Worm (Caenorhabditis elegans) whole organism, early embryonic: Measurements from ENCODE around the gene F15B9.8.

ENCODE experiments used
- B0310.2 ChIP-seq: sonication (generic microtip); optimal IDR thresholded peaks from 2 replicates; lab custom pipeline; 2016; ENCODE audit warnings: mild to moderate bottlenecking, missing genetic modification characterization, missing compliant biosample characterization
- F13C5.2 ChIP-seq: sonication (generic microtip); optimal IDR thresholded peaks from 2 replicates; lab custom pipeline; 2017; ENCODE audit warnings: mild to moderate bottlenecking, missing genetic modification characterization, inconsistent platforms, missing compliant biosample characterization
- aly-1 ChIP-seq: sonication (generic microtip); optimal IDR thresholded peaks from 2 replicates; lab custom pipeline; 2016; ENCODE audit warnings: missing genetic modification characterization, missing compliant biosample characterization
- ama-1 ChIP-seq: fragments of 150-350 bp; optimal IDR thresholded peaks from 2 replicates; lab custom pipeline; 2014
- ceh-13 ChIP-seq: fragments of 200-800 bp; sonication (Bioruptor generic); optimal IDR thresholded peaks from 2 replicates; lab custom pipeline; 2018; ENCODE audit warnings: mild to moderate bottlenecking, missing genetic modification characterization, missing compliant biosample characterization
- ceh-36 ChIP-seq: sonication (generic microtip); optimal IDR thresholded peaks from 2 replicates; lab custom pipeline; 2016; ENCODE audit warnings: missing genetic modification characterization, inconsistent platforms, missing compliant biosample characterization
- ets-7 ChIP-seq: sonication (generic microtip); optimal IDR thresholded peaks from 2 replicates; lab custom pipeline; 2016; ENCODE audit warnings: missing genotype, missing genetic modification characterization, missing compliant biosample characterization
- flt-1 ChIP-seq: fragments of 200-800 bp; sonication (Bioruptor generic); IDR thresholded peaks from 2 replicates; pipeline ENCODE4 v1.3.6; 2022; ENCODE audit warnings: missing genetic modification characterization, missing compliant biosample characterization
- hmbx-1 ChIP-seq: sonication (generic microtip); optimal IDR thresholded peaks from 2 replicates; lab custom pipeline; 2016; ENCODE audit warnings: mild to moderate bottlenecking, missing genetic modification characterization, missing compliant biosample characterization
- hmg-4 ChIP-seq: fragments of 200-800 bp; sonication (Bioruptor generic); optimal IDR thresholded peaks from 2 replicates; lab custom pipeline; 2018; ENCODE audit warnings: mild to moderate bottlenecking, missing genetic modification characterization, missing compliant biosample characterization
- hnd-1 ChIP-seq: sonication (generic microtip); optimal IDR thresholded peaks from 2 replicates; lab custom pipeline; 2016; ENCODE audit warnings: missing genetic modification characterization, missing compliant biosample characterization
- pes-1 ChIP-seq: fragments of 200-800 bp; sonication (Bioruptor generic); IDR thresholded peaks from 2 replicates; pipeline ENCODE4 v1.3.6; 2022; ENCODE audit warnings: missing genetic modification reagents, missing genetic modification characterization, missing compliant biosample characterization
- scrt-1 ChIP-seq: fragments of 200-800 bp; sonication (Bioruptor generic); IDR thresholded peaks from 2 replicates; pipeline ENCODE4 v1.3.6; 2022; ENCODE audit warnings: missing genetic modification characterization, missing compliant biosample characterization
- sea-1 ChIP-seq: fragments of 200-800 bp; sonication (Bioruptor generic); conservative IDR thresholded peaks from 2 replicates; pipeline ENCODE4 v1.3.6; 2022; ENCODE audit warnings: missing genetic modification characterization, missing compliant biosample characterization
- tbx-11 ChIP-seq: fragments of 200-800 bp; sonication (Bioruptor generic); IDR thresholded peaks from 2 replicates; pipeline ENCODE4 v1.3.6; 2022; ENCODE audit warnings: missing genetic modification characterization, missing compliant biosample characterization
- tbx-37 ChIP-seq: fragments of 200-800 bp; sonication (Bioruptor generic); conservative IDR thresholded peaks from 2 replicates; pipeline ENCODE4 v1.3.6; 2022; ENCODE audit warnings: missing genetic modification reagents, missing genetic modification characterization, missing compliant biosample characterization
- tra-4 ChIP-seq: sonication (generic microtip); optimal IDR thresholded peaks from 2 replicates; lab custom pipeline; 2017; ENCODE audit warnings: missing genetic modification characterization, missing compliant biosample characterization

The F15B9.8 gene

ce11 chrV:12967110-12967509 is 21.2 kb upstream of the F15B9.8 start, which contains the start of gene R186.3:
R186.3 (minus strand) TSS chrV:12967210.
- TF ChIP-seq aly-1 (tag; lab: Kevin White, UChicago) = no peak

ce11 chrV:12967925-12968327 is 20.4 kb upstream of the F15B9.8 start, which contains the start of gene R186.8:
R186.8 (minus strand) TSS chrV:12967982.
- peak; percentile 13 for TF ChIP-seq F13C5.2
- TF ChIP-seq tbx-37 (GFP tag; lab: Robert Waterston, UW) = 0 out of 2 replicates have a peak, but pooled peaks have one; percentile 28

ce11 chrV:12968555-12968954 is 19.8 kb upstream of the F15B9.8 start, which contains the start of gene lin-46:
lin-46 (plus strand) TSS chrV:12968855.
- TF ChIP-seq hmg-4 (GFP tag; lab: Kevin White, UChicago) = no peak
- no peak for TF ChIP-seq flt-1
- no peak for TF ChIP-seq B0310.2 (tag; lab: Kevin White, UChicago)
- TF ChIP-seq ama-1 (lab: Kevin White, UChicago) = no peak
- TF ChIP-seq F13C5.2 = no peak
- TF ChIP-seq tra-4 (tag; lab: Kevin White, UChicago) = no peak
- no peak for TF ChIP-seq tbx-11

ce11 chrV:12970575-12971160 is 17.7 kb upstream of the F15B9.8 start, which contains the start of gene pnn-1:
pnn-1 (plus strand) TSS chrV:12971110.
- TF ChIP-seq aly-1 (tag; lab: Kevin White, UChicago) (no peak), B0310.2 (tag; lab: Kevin White, UChicago) (no peak), tbx-11 (no peak), tra-4 (tag; lab: Kevin White, UChicago) (no peak), tbx-37 (GFP tag; lab: Robert Waterston, UW) (no peak), flt-1 (no peak), pes-1 (GFP tag; lab: Robert Waterston, UW) (no peak), ceh-13 (GFP tag; lab: Kevin White, UChicago) (no peak), scrt-1 (GFP tag; lab: Robert Waterston, UW) (no peak), hmbx-1 (tag; lab: Kevin White, UChicago) (no peak), ceh-36 (no peak), hnd-1 (tag; lab: Kevin White, UChicago) (no peak), ets-7 (no peak), ama-1 (lab: Kevin White, UChicago) (no peak), sea-1 (no peak), hmg-4 (GFP tag; lab: Kevin White, UChicago) (no peak), F13C5.2 (no peak)

- TF ChIP-seq flt-1 = no peak
- TF ChIP-seq tbx-11 = no peak
- no peak for TF ChIP-seq tbx-37 (GFP tag; lab: Robert Waterston, UW)
- no peak for TF ChIP-seq F13C5.2
- TF ChIP-seq B0310.2 (tag; lab: Kevin White, UChicago) = no peak
- TF ChIP-seq aly-1 (tag; lab: Kevin White, UChicago) = no peak
- TF ChIP-seq tra-4 (tag; lab: Kevin White, UChicago) = no peak
- no peak for TF ChIP-seq ceh-13 (GFP tag; lab: Kevin White, UChicago)
- TF ChIP-seq hmg-4 (GFP tag; lab: Kevin White, UChicago) = no peak
- TF ChIP-seq hnd-1 (tag; lab: Kevin White, UChicago) = no peak
- no peak for TF ChIP-seq sea-1
- no peak for TF ChIP-seq ama-1 (lab: Kevin White, UChicago)
- TF ChIP-seq pes-1 (GFP tag; lab: Robert Waterston, UW) = no peak
- TF ChIP-seq hmbx-1 (tag; lab: Kevin White, UChicago) = no peak
- TF ChIP-seq scrt-1 (GFP tag; lab: Robert Waterston, UW) = no peak
- no peak for TF ChIP-seq ceh-36
- TF ChIP-seq ets-7 = no peak
Measured at ce11 chrV:12974047-12974446, 14.3 kb upstream of the F15B9.8 start.

- TF ChIP-seq hnd-1 (tag; lab: Kevin White, UChicago) (no peak), tbx-11 (no peak), tbx-37 (GFP tag; lab: Robert Waterston, UW) (no peak), hmg-4 (GFP tag; lab: Kevin White, UChicago) (no peak), F13C5.2 (no peak), ama-1 (lab: Kevin White, UChicago) (no peak), B0310.2 (tag; lab: Kevin White, UChicago) (no peak), ceh-36 (no peak), tra-4 (tag; lab: Kevin White, UChicago) (no peak), scrt-1 (GFP tag; lab: Robert Waterston, UW) (no peak), sea-1 (no peak), flt-1 (no peak), ceh-13 (GFP tag; lab: Kevin White, UChicago) (no peak), aly-1 (tag; lab: Kevin White, UChicago) (no peak), hmbx-1 (tag; lab: Kevin White, UChicago) (no peak), pes-1 (GFP tag; lab: Robert Waterston, UW) (no peak), ets-7 (no peak)
Measured at ce11 chrV:12987061-12987460, 1.3 kb upstream of the F15B9.8 start, which contains the start of gene shw-3. shw-3 (minus strand) TSS chrV:12987161.

ce11 chrV:12992891-12993290 is 4.5 kb downstream of the F15B9.8 start, which contains the start of the genes F15B9.11 and dsl-7:
F15B9.11 (minus strand) TSS chrV:12992895.
dsl-7 (plus strand) TSS chrV:12993150.
- TF ChIP-seq aly-1 (tag; lab: Kevin White, UChicago) (no peak), F13C5.2 (no peak)

- no peak for TF ChIP-seq tra-4 (tag; lab: Kevin White, UChicago)
Measured at ce11 chrV:12995269-12995668, 6.9 kb downstream of the F15B9.8 start, which contains the start of gene far-5. far-5 (plus strand) TSS chrV:12995569.
